Fruit fly (Drosophila melanogaster) whole organism, embryonic: ENCODE data around the gene CG10194.
A peak's percentile ranks its signal among the peaks of the same experiment; 100 is the strongest.

Source experiments
- BEAF-32 ChIP-seq: fragments of 200-800 bp; sonication (Bioruptor generic); optimal IDR thresholded peaks from 3 replicates; lab custom pipeline; 2017; ENCODE audit warnings: missing biosample characterization, missing genetic modification characterization, mild to moderate bottlenecking, moderate library complexity, missing genetic modification reagents
- CG10209 ChIP-seq: fragments of 200-800 bp; sonication (Bioruptor generic); optimal IDR thresholded peaks from 3 replicates; lab custom pipeline; 2017; ENCODE audit warnings: missing biosample characterization, mild to moderate bottlenecking, missing genetic modification characterization, missing genetic modification reagents
- CG10543 ChIP-seq: fragments of 200-800 bp; sonication (Bioruptor generic); optimal IDR thresholded peaks from 3 replicates; lab custom pipeline; 2017; ENCODE audit warnings: missing biosample characterization, mild to moderate bottlenecking, missing genetic modification characterization, moderate library complexity
- CG12236 ChIP-seq: fragments of 200-800 bp; sonication (Bioruptor generic); optimal IDR thresholded peaks from 2 replicates; lab custom pipeline; 2016; ENCODE audit warnings: missing biosample characterization, missing genetic modification characterization
- CG12299 ChIP-seq: fragments of 200-800 bp; sonication (Bioruptor generic); optimal IDR thresholded peaks from 2 replicates; lab custom pipeline; 2018; ENCODE audit warnings: missing biosample characterization, mild to moderate bottlenecking, missing genetic modification characterization
- CG12769 ChIP-seq: fragments of 200-800 bp; sonication (Bioruptor generic); optimal IDR thresholded peaks from 2 replicates; lab custom pipeline; 2019; ENCODE audit warnings: missing biosample characterization, mild to moderate bottlenecking, missing genetic modification characterization, moderate library complexity
- CG14965 ChIP-seq: fragments of 200-800 bp; sonication (Bioruptor generic); optimal IDR thresholded peaks from 2 replicates; lab custom pipeline; 2016; ENCODE audit warnings: missing biosample characterization, missing genetic modification characterization, borderline replicate concordance
- CG17328 ChIP-seq: fragments of 200-800 bp; sonication (Bioruptor generic); IDR thresholded peaks from 2 replicates; pipeline ENCODE4 v1.3.6; 2022; ENCODE audit warnings: missing biosample characterization, missing genetic modification characterization
- CG17359 ChIP-seq: fragments of 200-800 bp; sonication (Bioruptor generic); optimal IDR thresholded peaks from 3 replicates; lab custom pipeline; 2018; ENCODE audit warnings: missing biosample characterization, mild to moderate bottlenecking, missing genetic modification characterization, moderate library complexity
- CG2678 ChIP-seq: fragments of 200-800 bp; sonication (Bioruptor generic); optimal IDR thresholded peaks from 3 replicates; lab custom pipeline; 2019; ENCODE audit warnings: missing biosample characterization, mild to moderate bottlenecking, missing genetic modification characterization, moderate library complexity
- CG2712 ChIP-seq: fragments of 200-800 bp; optimal IDR thresholded peaks from 3 replicates; lab custom pipeline; 2019; ENCODE audit warnings: missing biosample characterization, mild to moderate bottlenecking, missing genetic modification characterization, moderate library complexity
- CG32772 ChIP-seq: fragments of 200-800 bp; sonication (Bioruptor generic); IDR thresholded peaks from 2 replicates; pipeline ENCODE4 v1.3.6; 2022; ENCODE audit warnings: missing biosample characterization, missing genetic modification characterization
- CG4820 ChIP-seq: fragments of 200-800 bp; sonication (Bioruptor generic); optimal IDR thresholded peaks from 3 replicates; lab custom pipeline; 2016; ENCODE audit warnings: missing biosample characterization, missing genetic modification characterization
- CG6683 ChIP-seq: fragments of 200-800 bp; sonication (Bioruptor generic); optimal IDR thresholded peaks from 2 replicates; lab custom pipeline; 2017; ENCODE audit warnings: missing biosample characterization, mild to moderate bottlenecking, missing genetic modification characterization, missing genetic modification reagents
- CG8388 ChIP-seq: fragments of 200-800 bp; sonication (Bioruptor generic); optimal IDR thresholded peaks from 2 replicates; lab custom pipeline; 2019; ENCODE audit warnings: missing biosample characterization, mild to moderate bottlenecking, missing genetic modification characterization, moderate library complexity
- E2f1 ChIP-seq: fragments of 200-800 bp; sonication (Bioruptor generic); IDR thresholded peaks from 2 replicates; pipeline ENCODE4 v1.3.6; 2022; ENCODE audit warnings: missing biosample characterization, missing genetic modification characterization
- E2f2 ChIP-seq: fragments of 200-800 bp; sonication (Bioruptor generic); IDR thresholded peaks from 2 replicates; pipeline ENCODE4 v1.3.6; 2022; ENCODE audit warnings: missing biosample characterization, missing genetic modification characterization
- Gug ChIP-seq: fragments of 200-800 bp; sonication (Bioruptor generic); IDR thresholded peaks from 4 replicates; pipeline ENCODE4 v1.3.6; 2022; ENCODE audit warnings: missing biosample characterization, missing genetic modification characterization
- Hand ChIP-seq: fragments of 200-800 bp; sonication (Bioruptor generic); optimal IDR thresholded peaks from 2 replicates; lab custom pipeline; 2017; ENCODE audit warnings: mild to moderate bottlenecking, missing biosample characterization, missing genetic modification reagents, missing genetic modification characterization
- Hr3 ChIP-seq: fragments of 200-800 bp; sonication (Bioruptor generic); optimal IDR thresholded peaks from 3 replicates; lab custom pipeline; 2016; ENCODE audit warnings: missing biosample characterization, missing genetic modification characterization
- Jarid2 ChIP-seq: fragments of 200-800 bp; sonication (Bioruptor generic); optimal IDR thresholded peaks from 3 replicates; lab custom pipeline; 2017; ENCODE audit warnings: mild to moderate bottlenecking, missing biosample characterization, missing genetic modification reagents, missing genetic modification characterization
- Lpt ChIP-seq: fragments of >200 bp; optimal IDR thresholded peaks from 2 replicates; lab custom pipeline; 2018; ENCODE audit warnings: missing biosample characterization, missing genetic modification characterization
- Max ChIP-seq: fragments of 200-800 bp; sonication (Bioruptor generic); optimal IDR thresholded peaks from 2 replicates; lab custom pipeline; 2016; ENCODE audit warnings: missing biosample characterization, mild to moderate bottlenecking, missing genetic modification characterization
- NC2α ChIP-seq: fragments of 200-800 bp; sonication (Bioruptor generic); optimal IDR thresholded peaks from 2 replicates; lab custom pipeline; 2016; ENCODE audit warnings: missing biosample characterization, missing genetic modification characterization
- Ptx1 ChIP-seq: fragments of 200-800 bp; sonication (Bioruptor generic); IDR thresholded peaks from 2 replicates; pipeline ENCODE4 v1.3.6; 2022; ENCODE audit warnings: missing biosample characterization, missing genetic modification characterization
- Rfx ChIP-seq: fragments of 200-800 bp; sonication (Bioruptor generic); IDR thresholded peaks from 2 replicates; pipeline ENCODE4 v1.3.6; 2022; ENCODE audit warnings: missing biosample characterization, missing genetic modification characterization
- Sry-β ChIP-seq: fragments of 200-800 bp; sonication (Bioruptor generic); optimal IDR thresholded peaks from 2 replicates; lab custom pipeline; 2018; ENCODE audit warnings: missing biosample characterization, mild to moderate bottlenecking, missing genetic modification characterization, moderate library complexity
- Vsx1 ChIP-seq: fragments of 200-800 bp; sonication (Bioruptor generic); optimal IDR thresholded peaks from 2 replicates; lab custom pipeline; 2017; ENCODE audit warnings: missing biosample characterization, mild to moderate bottlenecking, missing genetic modification characterization, missing genetic modification reagents
- ara ChIP-seq: fragments of 200-800 bp; sonication (Bioruptor generic); IDR thresholded peaks from 2 replicates; pipeline ENCODE4 v1.3.6; 2022; ENCODE audit warnings: missing biosample characterization, missing genetic modification characterization
- br ChIP-seq: fragments of >200 bp; optimal IDR thresholded peaks from 2 replicates; lab custom pipeline; 2017
- caup ChIP-seq: fragments of 200-800 bp; sonication (Bioruptor generic); optimal IDR thresholded peaks from 3 replicates; lab custom pipeline; 2017; ENCODE audit warnings: missing biosample characterization, mild to moderate bottlenecking, missing genetic modification characterization, moderate library complexity; ENCODE audit not compliant: severe bottlenecking
- eve ChIP-seq, 2 experiments: fragments of >200 bp; optimal IDR thresholded peaks; 2 replicates each; lab custom pipeline; 2017; ENCODE audit warnings: missing biosample characterization in 2 of 2, missing genetic modification characterization in 2 of 2
- gcm ChIP-seq: fragments of 200-800 bp; sonication (Bioruptor generic); optimal IDR thresholded peaks from 2 replicates; lab custom pipeline; 2019; ENCODE audit warnings: missing biosample characterization, mild to moderate bottlenecking, missing genetic modification characterization, moderate library complexity
- gfzf ChIP-seq: fragments of 200-800 bp; sonication (Bioruptor generic); optimal IDR thresholded peaks from 2 replicates; lab custom pipeline; 2016; ENCODE audit warnings: missing biosample characterization, mild to moderate bottlenecking, missing genetic modification characterization, moderate library complexity
- grau ChIP-seq: fragments of 200-800 bp; optimal IDR thresholded peaks from 3 replicates; lab custom pipeline; 2019; ENCODE audit warnings: missing biosample characterization, mild to moderate bottlenecking, missing genetic modification characterization, moderate library complexity
- gt ChIP-seq: fragments of 200-800 bp; sonication (Bioruptor generic); IDR thresholded peaks from 2 replicates; pipeline ENCODE4 v1.3.6; 2022; ENCODE audit warnings: missing biosample characterization, missing genetic modification characterization
- h ChIP-seq: fragments of >200 bp; optimal IDR thresholded peaks from 2 replicates; lab custom pipeline; 2017
- kah ChIP-seq: fragments of 200-800 bp; sonication (Bioruptor generic); optimal IDR thresholded peaks from 2 replicates; lab custom pipeline; 2018; ENCODE audit warnings: missing biosample characterization, mild to moderate bottlenecking, missing genetic modification characterization
- lilli ChIP-seq: fragments of 200-800 bp; sonication (Bioruptor generic); optimal IDR thresholded peaks from 3 replicates; lab custom pipeline; 2016; ENCODE audit warnings: missing biosample characterization, missing genetic modification characterization
- mam ChIP-seq: fragments of 200-800 bp; sonication (Bioruptor generic); optimal IDR thresholded peaks from 3 replicates; lab custom pipeline; 2016; ENCODE audit warnings: missing biosample characterization, missing genetic modification characterization
- pnt ChIP-seq: fragments of 200-800 bp; sonication (Bioruptor generic); optimal IDR thresholded peaks from 3 replicates; lab custom pipeline; 2016; ENCODE audit warnings: missing biosample characterization, missing genetic modification characterization
- ranshi ChIP-seq: fragments of 200-800 bp; sonication (Bioruptor generic); IDR thresholded peaks from 2 replicates; pipeline ENCODE4 v1.3.6; 2022; ENCODE audit warnings: missing biosample characterization, missing genetic modification characterization
- row ChIP-seq: fragments of 200-800 bp; sonication (Bioruptor generic); IDR thresholded peaks from 3 replicates; pipeline ENCODE4 v1.3.6; 2022; ENCODE audit warnings: missing biosample characterization, missing genetic modification characterization
- scrt ChIP-seq: fragments of 200-800 bp; sonication (Bioruptor generic); optimal IDR thresholded peaks from 2 replicates; lab custom pipeline; 2018; ENCODE audit warnings: missing biosample characterization, mild to moderate bottlenecking, missing genetic modification characterization, moderate library complexity
- sens ChIP-seq: fragments of 200-800 bp; sonication (Bioruptor generic); peaks from one replicate; lab custom pipeline; 2016; ENCODE audit warnings: missing biosample characterization, missing genetic modification characterization
- sr ChIP-seq: fragments of 200-800 bp; sonication (Bioruptor generic); IDR thresholded peaks from 3 replicates; pipeline ENCODE4 v1.3.6; 2022; ENCODE audit warnings: missing biosample characterization, missing genetic modification characterization
- tin ChIP-seq: fragments of 200-800 bp; sonication (Bioruptor generic); optimal IDR thresholded peaks from 3 replicates; lab custom pipeline; 2016; ENCODE audit warnings: missing biosample characterization, missing genetic modification characterization
- unpg ChIP-seq: fragments of 200-800 bp; sonication (Bioruptor generic); optimal IDR thresholded peaks from 3 replicates; lab custom pipeline; 2018; ENCODE audit warnings: missing biosample characterization, mild to moderate bottlenecking, missing genetic modification characterization, moderate library complexity
- vvl ChIP-seq: fragments of 200-800 bp; sonication (Bioruptor generic); IDR thresholded peaks from 2 replicates; pipeline ENCODE4 v1.3.6; 2022; ENCODE audit warnings: missing biosample characterization, missing genetic modification characterization
- wek ChIP-seq: fragments of 200-800 bp; sonication (Bioruptor generic); optimal IDR thresholded peaks from 3 replicates; lab custom pipeline; 2018; ENCODE audit warnings: missing biosample characterization, mild to moderate bottlenecking, missing genetic modification characterization, moderate library complexity
- yki ChIP-seq: fragments of >200 bp; optimal IDR thresholded peaks from 3 replicates; lab custom pipeline; 2018

The CG10194 gene

DNA sequence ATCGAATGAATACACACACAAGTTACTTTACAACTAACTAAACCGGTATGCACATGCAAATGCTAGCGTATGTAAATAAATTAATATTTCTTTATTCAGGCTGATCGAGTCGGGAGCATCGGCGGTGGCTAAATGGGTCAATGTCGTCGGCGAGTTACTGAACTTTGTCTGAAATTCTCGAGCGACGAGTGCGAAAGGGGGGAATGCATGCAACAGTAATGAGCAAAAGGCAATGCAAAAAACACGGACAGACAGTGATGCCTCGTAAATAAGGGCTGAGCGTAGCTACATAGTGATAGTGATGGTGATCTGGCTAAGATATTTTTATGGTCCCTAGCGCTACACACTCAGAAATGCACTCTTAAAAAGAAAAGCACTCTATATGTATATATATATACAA, 49.2 kb downstream of the CG10194 start (continued):
- no peak for TF ChIP-seq BEAF-32 (GFP tag; lab: Kevin White, UChicago)
- no peak for TF ChIP-seq Gug
- no peak for TF ChIP-seq tin (GFP tag; lab: Kevin White, UChicago)
- TF ChIP-seq ranshi (GFP tag; lab: Robert Waterston, UW), result no peak
- no peak for TF ChIP-seq CG4820 (GFP tag; lab: Kevin White, UChicago)
- TF ChIP-seq lilli (GFP tag; lab: Kevin White, UChicago), result no peak
- no peak for TF ChIP-seq br (lab: Kevin White, UChicago)
- TF ChIP-seq CG14965 (GFP tag; lab: Kevin White, UChicago), result no peak
- no peak for TF ChIP-seq CG10209 (GFP tag; lab: Kevin White, UChicago)
- no peak for TF ChIP-seq E2f1 (GFP tag; lab: Robert Waterston, UW)
- peak; percentile 10 for TF ChIP-seq sens (GFP tag; lab: Kevin White, UChicago)
- TF ChIP-seq yki (lab: Kevin White, UChicago), result no peak
- no peak for TF ChIP-seq CG32772 (GFP tag; lab: Robert Waterston, UW)
- TF ChIP-seq Lpt (GFP tag; lab: Kevin White, UChicago), result no peak
- no peak for TF ChIP-seq CG2678 (tag; lab: Kevin White, UChicago)
- no peak for TF ChIP-seq CG17359 (tag; lab: Kevin White, UChicago)
- no peak for TF ChIP-seq kah (GFP tag; lab: Kevin White, UChicago)
- TF ChIP-seq eve (GFP tag; optimal IDR thresholded peaks at IDR 0.05; lab: Kevin White, UChicago), result no peak
- TF ChIP-seq CG2712, result no peak
- TF ChIP-seq sr, result no peak
- no peak for TF ChIP-seq Jarid2 (GFP tag; lab: Kevin White, UChicago)
- TF ChIP-seq CG6683 (GFP tag; lab: Kevin White, UChicago), result no peak
- peak; percentile 49 for TF ChIP-seq grau
- no peak for TF ChIP-seq Vsx1 (GFP tag; lab: Kevin White, UChicago)
- TF ChIP-seq CG12299, result no peak
- no peak for TF ChIP-seq pnt (GFP tag; lab: Kevin White, UChicago)
- peak; percentile 60 for TF ChIP-seq Sry-β (GFP tag; lab: Kevin White, UChicago)
- TF ChIP-seq row (GFP tag; lab: Robert Waterston, UW), result peak; percentile 38; the same call in 1 of the 3 replicates
- no peak for TF ChIP-seq CG12236 (GFP tag; lab: Kevin White, UChicago)
- no peak for TF ChIP-seq ara (GFP tag; lab: Robert Waterston, UW)

DNA sequence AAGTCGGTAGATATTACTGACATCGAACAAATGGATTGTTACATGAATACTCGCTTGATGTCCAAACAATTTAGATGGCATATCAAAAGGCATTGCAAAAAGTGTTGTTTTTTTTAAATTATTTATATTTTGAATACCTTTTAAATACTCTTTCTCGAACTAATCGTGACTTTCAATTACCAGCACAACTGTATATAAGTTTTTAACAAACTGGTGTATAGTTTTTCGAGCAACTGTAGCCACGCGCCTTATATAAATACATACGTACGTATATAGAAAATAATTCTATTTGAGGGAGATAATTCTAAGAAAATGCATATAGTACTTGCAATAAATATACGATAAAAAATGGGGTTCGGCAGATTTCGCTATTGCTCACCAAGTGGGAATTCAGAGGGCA, 49.6 kb downstream of the CG10194 start:
- TF ChIP-seq CG8388 (GFP tag; lab: Kevin White, UChicago) (peak; percentile 93), caup (no peak)

DNA sequence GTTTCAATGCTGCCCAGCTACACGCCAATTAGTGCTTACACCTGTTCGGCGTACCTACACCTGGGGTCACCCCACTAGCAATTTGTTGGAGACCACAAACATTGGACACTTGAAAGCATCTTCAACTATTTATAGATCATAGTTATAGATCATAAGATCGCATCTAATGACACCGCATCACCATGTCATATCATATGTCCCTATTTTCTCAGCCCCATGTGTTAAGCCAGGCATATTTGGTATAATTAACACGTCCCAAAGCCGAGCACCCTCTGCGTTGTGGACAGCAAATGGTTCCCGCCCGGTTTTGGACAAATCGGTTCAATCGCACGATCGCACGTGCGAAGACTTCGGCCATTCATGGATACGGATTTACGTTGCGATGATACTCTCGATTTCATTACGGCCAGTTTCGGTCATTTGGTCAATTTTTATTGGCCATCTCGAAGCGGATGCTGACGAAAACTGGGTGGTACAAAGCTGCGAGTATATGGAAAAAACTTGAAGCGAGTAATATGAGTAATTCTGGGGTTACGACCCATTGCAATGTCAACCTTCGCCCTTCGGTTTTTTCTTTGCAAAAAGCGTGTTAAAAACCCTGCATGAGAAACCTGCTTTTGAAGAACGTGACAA, 50.2 kb downstream of the CG10194 start:
- peak; percentile 94 for TF ChIP-seq CG17328 (GFP tag; lab: Robert Waterston, UW)
- TF ChIP-seq gt (GFP tag; lab: Robert Waterston, UW), result peak; percentile 43; the same call in 1 of the 2 replicates
- peak; percentile 99 for TF ChIP-seq CG12769 (tag; lab: Kevin White, UChicago)
- peak; percentile 85 for TF ChIP-seq unpg (GFP tag; lab: Kevin White, UChicago)
- peak; percentile 79 for TF ChIP-seq Ptx1 (GFP tag; lab: Robert Waterston, UW)
- TF ChIP-seq NC2α (GFP tag; lab: Kevin White, UChicago), result peak; percentile 91
- peak; percentile 64 for TF ChIP-seq wek (GFP tag; lab: Kevin White, UChicago)
- peak; percentile 70 for TF ChIP-seq gcm (GFP tag; lab: Kevin White, UChicago)
- TF ChIP-seq gfzf (GFP tag; lab: Kevin White, UChicago), result no peak
- TF ChIP-seq Rfx, result peak; percentile 83
- peak; percentile 33 for TF ChIP-seq CG10543 (GFP tag; lab: Kevin White, UChicago)
- no peak for TF ChIP-seq h
- TF ChIP-seq vvl (GFP tag; lab: Robert Waterston, UW), result peak; percentile 85
- TF ChIP-seq Max, result peak; percentile 20
- no peak for TF ChIP-seq Hand (GFP tag; lab: Kevin White, UChicago)
- TF ChIP-seq mam (GFP tag; lab: Kevin White, UChicago), result peak; percentile 81
- peak; percentile 67 for TF ChIP-seq Hr3
- peak; percentile 70 for TF ChIP-seq scrt (GFP tag; lab: Kevin White, UChicago)
- peak; percentile 78 for TF ChIP-seq E2f2 (GFP tag; lab: Robert Waterston, UW)
